Fruit fly (Drosophila melanogaster) Kc167 (cell line): ENCODE results near the gene CG17032.
A peak's percentile ranks its signal among the peaks of the same experiment; 100 is the strongest.

Experiments used
- Myc ChIP-seq: fragments of >200 bp; optimal IDR thresholded peaks from 2 replicates; lab custom pipeline; 2017; ENCODE audit warnings: missing external identifiers
- Sin3A ChIP-seq: fragments of >200 bp; optimal IDR thresholded peaks from 2 replicates; lab custom pipeline; 2018; ENCODE audit warnings: missing external identifiers
- h ChIP-seq: fragments of >200 bp; optimal IDR thresholded peaks from 3 replicates; lab custom pipeline; 2018; ENCODE audit warnings: missing external identifiers
- insv ChIP-seq: fragments of >200 bp; optimal IDR thresholded peaks from 3 replicates; lab custom pipeline; 2018; ENCODE audit warnings: missing external identifiers
- psq ChIP-seq: fragments of >200 bp; optimal IDR thresholded peaks from 2 replicates; lab custom pipeline; 2017; ENCODE audit warnings: missing external identifiers
- ttk ChIP-seq: sonication (Bioruptor generic); optimal IDR thresholded peaks from 2 replicates; lab custom pipeline; 2017; ENCODE audit warnings: missing external identifiers

Gene CG17032

DNA sequence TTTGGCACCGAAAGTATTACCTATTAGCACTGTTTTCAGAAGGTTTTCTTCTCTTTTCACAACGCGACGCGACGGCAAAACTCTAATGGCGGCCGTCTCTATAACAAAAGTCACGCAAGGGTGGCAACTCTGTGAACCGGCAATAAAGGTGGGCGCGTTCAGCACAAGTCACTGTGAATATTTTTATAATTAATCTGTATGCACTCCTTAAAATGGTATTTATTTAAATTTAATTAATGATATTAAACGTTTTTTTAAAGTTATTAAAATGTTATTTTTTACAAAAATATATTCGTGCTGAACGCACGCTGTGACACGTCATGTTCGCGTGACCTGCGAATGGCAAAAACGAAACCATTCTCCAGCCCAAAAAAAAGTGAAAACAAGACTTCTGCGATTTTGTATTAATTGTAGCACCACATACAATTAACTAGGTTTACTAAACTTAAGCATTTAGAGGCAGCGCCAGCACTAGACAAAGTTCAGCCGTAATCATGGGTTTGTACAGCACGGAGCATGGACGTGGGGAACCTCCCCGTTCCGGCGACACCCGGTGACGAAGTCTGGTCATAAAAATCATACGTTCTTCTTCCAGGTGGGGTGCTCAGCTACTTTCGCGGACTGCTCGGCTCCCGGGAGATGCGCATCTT, 24.3 kb downstream of the CG17032 start, which contains the start of the genes brm and Arl1:
Gene brm, minus strand, starts transcription at position 87 of the 650 bp plus-strand sequence.
Gene Arl1, plus strand, starts transcription at position 353 of the 650 bp plus-strand sequence.
- no peak for TF ChIP-seq ttk
- no peak for TF ChIP-seq h (lab: Kevin White, UChicago)
- no peak for TF ChIP-seq psq (lab: Kevin White, UChicago)
- no peak for TF ChIP-seq insv (lab: Kevin White, UChicago)
- no peak for TF ChIP-seq Myc (lab: Kevin White, UChicago)
- no peak for TF ChIP-seq Sin3A (lab: Kevin White, UChicago)

DNA sequence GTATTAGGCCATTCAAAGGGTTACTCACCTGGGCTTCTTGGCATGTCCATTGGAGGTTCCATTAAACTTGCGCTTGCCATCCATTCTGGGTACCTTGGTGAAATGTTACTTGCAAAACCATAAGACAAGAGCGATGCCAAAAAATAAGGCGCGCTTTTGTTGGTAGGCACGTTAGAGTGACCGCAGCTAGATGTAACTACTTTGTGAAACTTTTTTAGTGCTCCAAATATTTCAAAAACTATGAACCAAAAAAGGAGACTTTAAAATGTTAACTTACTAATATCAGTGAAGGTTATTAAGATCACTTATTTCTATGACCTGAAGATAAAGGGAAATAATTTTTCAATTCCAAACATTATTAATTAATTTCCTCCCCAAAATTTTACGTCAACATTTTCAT, 29.0 kb downstream of the CG17032 start, which contains the start of gene PolD1:
Gene PolD1, minus strand, starts transcription at position 181 of the 400 bp plus-strand sequence.
- TF ChIP-seq ttk (no peak), insv (lab: Kevin White, UChicago) (no peak)

DNA sequence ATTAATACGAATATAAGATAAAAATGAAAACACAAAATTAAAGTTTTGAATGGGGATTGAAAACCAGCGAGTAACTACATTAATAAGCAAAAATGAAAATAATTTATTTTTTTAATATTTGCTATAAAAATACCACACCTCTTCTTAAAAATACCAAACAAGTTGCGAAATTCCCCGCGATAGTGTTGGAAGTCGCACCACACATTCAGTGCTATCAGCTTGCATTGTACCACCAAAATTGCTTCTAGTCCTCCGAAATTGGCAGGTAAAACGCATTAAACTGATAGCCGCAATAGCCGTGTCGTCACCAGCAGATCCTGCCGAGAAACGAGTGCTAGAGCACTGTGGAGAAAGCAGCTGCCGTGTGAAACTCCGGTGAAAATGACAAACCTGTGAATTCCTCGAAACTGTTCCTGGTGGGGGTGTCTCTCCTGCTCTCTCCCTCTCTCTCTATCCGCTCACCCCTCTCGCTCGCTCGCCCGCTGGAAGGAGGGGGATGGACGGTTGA, 29.4 kb downstream of the CG17032 start, which contains the start of gene Hip14:
Gene Hip14, plus strand, starts transcription at position 198 of the 508 bp plus-strand sequence.
- TF ChIP-seq psq (lab: Kevin White, UChicago), result no peak
- no peak for TF ChIP-seq Myc (lab: Kevin White, UChicago)
- no peak for TF ChIP-seq insv (lab: Kevin White, UChicago)
- TF ChIP-seq Sin3A (lab: Kevin White, UChicago), result no peak
- no peak for TF ChIP-seq h (lab: Kevin White, UChicago)
- TF ChIP-seq ttk, result no peak

DNA sequence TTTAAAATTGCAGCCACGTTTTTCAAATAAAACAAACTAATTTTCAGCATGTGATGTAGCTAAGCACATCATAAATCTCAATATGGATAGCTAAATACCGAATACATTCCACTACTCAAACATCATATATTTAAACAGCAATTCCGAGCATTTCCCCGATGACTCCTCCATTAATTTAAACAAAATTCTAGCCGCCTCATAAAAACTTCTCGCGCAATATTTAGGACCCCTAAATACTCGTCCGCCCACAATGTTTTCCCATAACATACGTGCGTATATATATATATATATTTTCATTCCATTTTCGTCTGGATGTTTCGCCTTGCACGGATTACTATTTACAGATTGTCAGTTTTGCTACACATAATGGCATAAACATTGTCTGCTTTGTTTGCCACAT, 37.4 kb downstream of the CG17032 start:
- no peak for TF ChIP-seq Myc (lab: Kevin White, UChicago)
- TF ChIP-seq Sin3A (lab: Kevin White, UChicago), result no peak
- TF ChIP-seq h (lab: Kevin White, UChicago), result no peak
- no peak for TF ChIP-seq insv (lab: Kevin White, UChicago)
- no peak for TF ChIP-seq ttk
- TF ChIP-seq psq (lab: Kevin White, UChicago), result no peak

DNA sequence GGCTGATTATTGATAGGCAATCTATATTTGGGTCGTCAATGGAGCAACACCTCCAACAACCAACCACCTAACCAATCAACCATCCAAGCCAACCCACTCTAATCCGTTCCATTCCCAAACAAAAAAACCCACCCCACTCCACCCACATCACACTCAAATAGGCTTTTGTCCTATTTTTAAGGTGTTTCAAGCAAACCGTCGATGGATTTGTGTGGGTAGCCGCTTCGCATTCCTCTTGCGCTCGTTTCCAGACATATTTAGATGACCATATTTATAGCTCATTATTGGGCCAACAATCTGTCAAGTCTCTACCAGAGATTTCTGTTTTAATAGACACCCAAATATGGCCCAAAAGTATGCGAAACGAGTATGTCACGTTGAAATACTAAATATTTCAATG, 39.6 kb downstream of the CG17032 start:
- TF ChIP-seq ttk (no peak), psq (lab: Kevin White, UChicago) (no peak), Sin3A (lab: Kevin White, UChicago) (no peak), insv (lab: Kevin White, UChicago) (no peak), h (lab: Kevin White, UChicago) (no peak), Myc (lab: Kevin White, UChicago) (no peak)

DNA sequence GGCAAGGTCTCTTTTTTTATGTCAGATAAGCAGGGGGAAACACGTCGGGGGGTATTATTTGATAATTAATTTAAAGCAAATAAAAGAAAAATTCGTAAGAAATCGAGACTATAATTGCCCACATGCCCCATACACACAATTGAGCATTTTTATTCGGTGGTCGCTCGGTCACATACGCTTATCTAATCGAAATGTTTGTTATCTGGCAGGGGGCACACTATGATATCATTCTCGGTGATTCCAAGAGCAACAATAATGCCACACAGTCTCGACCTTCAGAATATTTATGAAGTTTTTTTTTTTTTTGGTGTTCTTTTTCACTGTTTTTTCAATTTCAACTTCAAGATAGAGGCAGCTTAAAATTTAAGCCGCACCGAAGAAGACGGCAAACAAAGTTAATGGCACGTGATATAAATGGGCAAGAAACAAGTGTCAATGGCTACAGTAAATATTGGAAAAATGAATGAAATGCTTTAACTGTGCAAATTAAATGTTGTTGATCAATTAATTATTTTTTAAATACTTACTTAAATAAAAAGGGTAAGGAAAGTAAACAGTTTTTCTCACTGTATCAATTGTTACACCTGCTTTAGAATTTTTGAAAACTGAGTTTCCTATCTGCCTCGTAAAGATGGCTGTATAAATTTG, 40.8 kb downstream of the CG17032 start:
- TF ChIP-seq insv (lab: Kevin White, UChicago), result no peak
- TF ChIP-seq h (lab: Kevin White, UChicago), result no peak
- TF ChIP-seq Sin3A (lab: Kevin White, UChicago), result no peak
- TF ChIP-seq Myc (lab: Kevin White, UChicago), result no peak

DNA sequence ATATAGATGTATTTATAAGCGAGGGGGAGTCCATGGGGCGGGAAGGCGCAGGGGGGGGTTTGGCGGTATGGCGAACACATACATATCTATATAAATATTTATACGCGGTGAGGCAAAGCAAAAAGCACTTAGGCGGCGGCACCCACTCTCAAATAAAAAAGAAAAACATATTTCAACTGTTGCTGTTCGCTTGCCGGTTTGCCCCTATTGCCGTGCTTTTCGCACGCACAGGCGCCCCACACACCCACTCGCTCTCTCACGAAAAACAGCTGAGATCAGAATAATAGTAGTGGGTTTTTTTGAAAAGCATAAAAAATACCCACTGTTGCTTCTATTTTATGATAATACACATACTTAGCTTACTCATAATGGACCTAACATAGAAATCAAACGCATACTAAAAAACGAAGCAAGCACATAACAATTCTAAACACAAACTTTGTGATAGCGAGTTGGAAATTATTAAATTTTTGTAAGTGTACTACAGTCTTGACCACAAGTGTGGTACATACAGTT, 42.6 kb downstream of the CG17032 start:
- TF ChIP-seq insv (lab: Kevin White, UChicago) (no peak), Sin3A (lab: Kevin White, UChicago) (no peak), psq (lab: Kevin White, UChicago) (no peak), h (lab: Kevin White, UChicago) (no peak)

DNA sequence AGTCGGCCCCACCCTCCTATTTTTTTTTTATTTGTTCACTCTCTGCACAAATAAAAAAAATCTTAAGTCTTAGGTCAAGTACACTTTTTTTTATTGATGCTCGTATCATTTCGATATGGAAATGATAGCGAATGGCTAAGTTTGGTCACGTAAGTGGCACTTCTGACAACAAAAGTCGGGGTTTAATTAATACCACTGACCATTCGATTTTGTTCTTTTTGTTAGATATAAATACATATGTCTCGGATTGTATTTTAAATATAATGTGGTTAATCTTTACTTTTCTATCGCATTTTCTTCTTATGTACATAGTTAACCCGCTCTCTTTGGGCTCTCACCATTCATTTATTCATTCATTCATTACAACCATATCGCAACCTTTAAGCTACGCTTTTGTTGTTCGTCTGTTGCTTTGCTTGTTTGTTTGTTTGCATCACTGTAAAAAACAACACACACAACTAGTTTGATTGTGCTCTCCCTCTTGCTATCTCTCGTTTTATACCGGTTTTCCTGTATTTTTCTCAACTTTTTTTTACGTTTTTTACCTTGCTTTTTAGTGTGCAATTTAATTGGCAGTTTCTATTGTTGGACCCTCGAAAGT, 43.6 kb downstream of the CG17032 start:
- TF ChIP-seq ttk (no peak), Myc (lab: Kevin White, UChicago) (no peak), insv (lab: Kevin White, UChicago) (no peak), h (lab: Kevin White, UChicago) (no peak)

DNA sequence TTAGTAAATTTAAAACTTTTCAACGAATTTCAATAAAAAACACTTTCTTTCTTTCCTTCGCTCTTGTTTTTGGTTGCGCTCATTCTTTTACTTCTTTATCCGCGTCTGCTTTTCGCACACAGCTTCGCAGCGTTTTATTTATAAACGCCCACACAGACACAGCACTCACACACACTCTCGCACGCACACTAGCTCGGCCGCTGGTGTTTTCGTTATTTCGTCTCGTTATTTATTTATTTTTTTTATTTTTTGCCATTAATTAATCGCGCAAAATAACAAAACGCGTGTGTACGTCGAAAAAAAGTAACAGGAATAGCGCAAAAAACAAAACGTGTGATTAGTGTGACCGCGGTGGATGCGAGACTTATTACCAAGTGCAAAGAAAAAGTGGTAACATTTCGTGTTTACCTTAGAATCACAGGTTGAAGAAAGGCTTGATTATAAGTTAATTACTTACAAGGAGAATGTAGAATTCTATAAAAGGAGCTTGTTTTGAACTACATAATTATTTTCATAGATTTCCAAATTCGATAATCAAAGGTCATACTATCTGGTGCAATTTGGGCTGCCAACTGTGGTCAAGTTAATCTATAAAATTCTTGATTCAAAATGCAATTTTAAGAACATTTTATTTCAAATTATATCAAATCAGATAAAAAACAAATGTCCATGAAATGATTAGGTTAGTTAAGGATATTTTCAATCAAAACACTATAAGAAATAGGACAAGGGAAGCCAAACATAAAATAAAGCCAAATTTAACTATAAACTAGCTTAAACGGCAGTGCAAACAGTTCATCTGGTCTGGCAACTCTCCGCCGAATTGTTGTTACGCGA, 46.0 kb downstream of the CG17032 start, which contains the start of the genes hzg and mRpS31:
Gene hzg, minus strand, starts transcription at position 336 of the 837 bp plus-strand sequence.
Gene mRpS31, plus strand, starts transcription at position 793 of the 837 bp plus-strand sequence.
- TF ChIP-seq Myc (lab: Kevin White, UChicago) (no peak), psq (lab: Kevin White, UChicago) (peak; percentile 14)

DNA sequence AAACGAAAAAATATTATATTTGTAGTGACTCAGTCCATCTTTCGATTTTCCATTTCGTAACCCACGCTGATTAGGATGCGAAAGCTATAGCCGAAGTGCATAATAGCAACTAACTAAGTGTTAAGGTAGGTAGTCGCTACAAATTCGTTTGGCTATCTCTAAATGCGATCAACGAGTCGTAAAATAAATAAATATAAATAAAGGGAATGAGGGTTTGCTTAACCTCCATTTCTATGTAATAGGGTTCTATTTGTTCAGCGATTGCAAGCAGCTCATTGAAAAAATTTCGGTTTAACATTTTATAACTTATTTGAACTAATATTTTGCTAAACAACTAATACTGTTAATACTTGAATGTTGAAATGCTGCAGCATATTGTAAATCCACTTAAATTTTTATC, 51.5 kb downstream of the CG17032 start:
- TF ChIP-seq psq (lab: Kevin White, UChicago), result no peak
- no peak for TF ChIP-seq h (lab: Kevin White, UChicago)
- no peak for TF ChIP-seq insv (lab: Kevin White, UChicago)
- no peak for TF ChIP-seq Sin3A (lab: Kevin White, UChicago)
- TF ChIP-seq ttk, result no peak
- TF ChIP-seq Myc (lab: Kevin White, UChicago), result no peak
